Fruit fly (Drosophila melanogaster) whole organism, prepupa: Measurements from ENCODE around the gene CG10674.

Experiments
- CG10631 ChIP-seq: fragments of 200-800 bp; sonication (Bioruptor generic); optimal IDR thresholded peaks from 2 replicates; lab custom pipeline; 2016; ENCODE audit warnings: missing biosample characterization, missing genetic modification characterization
- CG10669 ChIP-seq: fragments of 200-800 bp; sonication (Bioruptor generic); optimal IDR thresholded peaks from 3 replicates; lab custom pipeline; 2018; ENCODE audit warnings: missing biosample characterization, mild to moderate bottlenecking, missing genetic modification characterization, moderate library complexity
- CG11762 ChIP-seq: fragments of 200-800 bp; sonication (Bioruptor generic); optimal IDR thresholded peaks from 3 replicates; lab custom pipeline; 2016; ENCODE audit warnings: missing biosample characterization, missing genetic modification characterization; ENCODE audit not compliant: insufficient read depth
- CG11902 ChIP-seq: fragments of 200-800 bp; sonication (Bioruptor generic); optimal IDR thresholded peaks from 3 replicates; lab custom pipeline; 2016; ENCODE audit warnings: missing biosample characterization, missing genetic modification characterization
- CG15336 ChIP-seq: fragments of 200-800 bp; sonication (Bioruptor generic); IDR thresholded peaks from 2 replicates; pipeline ENCODE4 v1.3.6; 2022; ENCODE audit warnings: missing biosample characterization, missing genetic modification characterization
- CG16779 ChIP-seq: fragments of 200-800 bp; sonication (Bioruptor generic); optimal IDR thresholded peaks from 3 replicates; lab custom pipeline; 2017; ENCODE audit warnings: missing biosample characterization, mild to moderate bottlenecking, missing genetic modification characterization
- CG31627 ChIP-seq: fragments of 200-800 bp; sonication (Bioruptor generic); optimal IDR thresholded peaks from 3 replicates; lab custom pipeline; 2016; ENCODE audit warnings: missing biosample characterization, missing genetic modification characterization
- CG32006 ChIP-seq: fragments of 200-800 bp; sonication (Bioruptor generic); optimal IDR thresholded peaks from 3 replicates; lab custom pipeline; 2017; ENCODE audit warnings: missing biosample characterization, mild to moderate bottlenecking, missing genetic modification characterization
- CG34406 ChIP-seq: fragments of 200-800 bp; sonication (Bioruptor generic); optimal IDR thresholded peaks from 3 replicates; lab custom pipeline; 2016; ENCODE audit warnings: missing biosample characterization, missing genetic modification characterization
- CG4318 ChIP-seq: fragments of 200-800 bp; sonication (Bioruptor generic); optimal IDR thresholded peaks from 3 replicates; lab custom pipeline; 2017; ENCODE audit warnings: missing biosample characterization, mild to moderate bottlenecking, missing genetic modification characterization
- CG6163 ChIP-seq: fragments of 200-800 bp; sonication (Bioruptor generic); IDR thresholded peaks from 3 replicates; pipeline ENCODE4 v1.3.6; 2022; ENCODE audit warnings: missing biosample characterization, missing genetic modification characterization
- CG6276 ChIP-seq: fragments of 200-800 bp; sonication (Bioruptor generic); optimal IDR thresholded peaks from 2 replicates; lab custom pipeline; 2017; ENCODE audit warnings: missing biosample characterization, mild to moderate bottlenecking, missing genetic modification characterization
- CG6792 ChIP-seq: fragments of 200-800 bp; sonication (Bioruptor generic); optimal IDR thresholded peaks from 3 replicates; lab custom pipeline; 2016; ENCODE audit warnings: missing biosample characterization, missing genetic modification characterization
- CG6808 ChIP-seq: fragments of 200-800 bp; sonication (Bioruptor generic); optimal IDR thresholded peaks from 3 replicates; lab custom pipeline; 2017; ENCODE audit warnings: missing biosample characterization, missing genetic modification characterization, mild to moderate bottlenecking, moderate library complexity, missing genetic modification reagents
- CG6854 ChIP-seq: fragments of 200-800 bp; sonication (Bioruptor generic); optimal IDR thresholded peaks from 2 replicates; lab custom pipeline; 2017; ENCODE audit warnings: missing biosample characterization, mild to moderate bottlenecking, missing genetic modification characterization
- CG7368 ChIP-seq: fragments of 200-800 bp; sonication (Bioruptor generic); optimal IDR thresholded peaks from 3 replicates; lab custom pipeline; 2016; ENCODE audit warnings: missing biosample characterization, missing genetic modification characterization
- CG8119 ChIP-seq: fragments of 200-800 bp; sonication (Bioruptor generic); IDR thresholded peaks from 3 replicates; pipeline ENCODE4 v1.3.6; 2022; ENCODE audit warnings: missing biosample characterization, missing genetic modification characterization
- CG8319 ChIP-seq: fragments of 200-800 bp; sonication (Bioruptor generic); optimal IDR thresholded peaks from 3 replicates; lab custom pipeline; 2016; ENCODE audit warnings: missing biosample characterization, missing genetic modification characterization
- CG8632 ChIP-seq: fragments of 200-800 bp; sonication (Bioruptor generic); optimal IDR thresholded peaks from 3 replicates; lab custom pipeline; 2016; ENCODE audit warnings: missing biosample characterization, missing genetic modification characterization
- CG9139 ChIP-seq: fragments of 200-800 bp; sonication (Bioruptor generic); optimal IDR thresholded peaks from 3 replicates; lab custom pipeline; 2017; ENCODE audit warnings: missing biosample characterization, mild to moderate bottlenecking, missing genetic modification characterization
- Eip75B ChIP-seq: fragments of 200-800 bp; sonication (Bioruptor generic); optimal IDR thresholded peaks from 3 replicates; lab custom pipeline; 2016; ENCODE audit warnings: missing biosample characterization, missing genetic modification characterization
- Eip78C ChIP-seq: fragments of 200-800 bp; sonication (Bioruptor generic); peaks from one replicate; lab custom pipeline; 2016; ENCODE audit warnings: missing biosample characterization, missing genetic modification characterization
- Ets21C ChIP-seq: fragments of 200-800 bp; sonication (Bioruptor generic); optimal IDR thresholded peaks from 3 replicates; lab custom pipeline; 2016; ENCODE audit warnings: missing biosample characterization, missing genetic modification characterization
- Ets96B ChIP-seq: fragments of 200-800 bp; optimal IDR thresholded peaks from 2 replicates; lab custom pipeline; 2019; ENCODE audit warnings: missing biosample characterization, mild to moderate bottlenecking, missing genetic modification characterization, moderate library complexity
- Gug ChIP-seq: fragments of 200-800 bp; sonication (Bioruptor generic); IDR thresholded peaks from 2 replicates; pipeline ENCODE4 v1.3.6; 2022; ENCODE audit warnings: missing biosample characterization, missing genetic modification characterization
- Hr38 ChIP-seq: sonication (Bioruptor generic); optimal IDR thresholded peaks from 2 replicates; lab custom pipeline; 2016; ENCODE audit warnings: missing biosample characterization, missing genetic modification characterization
- Hr39 ChIP-seq: fragments of 200-800 bp; sonication (Bioruptor generic); optimal IDR thresholded peaks from 2 replicates; lab custom pipeline; 2016; ENCODE audit warnings: missing biosample characterization, missing genetic modification characterization
- Met ChIP-seq: fragments of 200-800 bp; sonication (Bioruptor generic); optimal IDR thresholded peaks from 3 replicates; lab custom pipeline; 2016; ENCODE audit warnings: missing biosample characterization, missing genetic modification characterization
- OdsH ChIP-seq: fragments of 200-800 bp; sonication (Bioruptor generic); optimal IDR thresholded peaks from 3 replicates; lab custom pipeline; 2016; ENCODE audit warnings: missing biosample characterization, missing genetic modification characterization
- Smox ChIP-seq: fragments of 200-800 bp; sonication (Bioruptor generic); optimal IDR thresholded peaks from 3 replicates; lab custom pipeline; 2016; ENCODE audit warnings: missing biosample characterization, missing genetic modification characterization
- Sox14 ChIP-seq: fragments of 200-800 bp; sonication (Bioruptor generic); optimal IDR thresholded peaks from 3 replicates; lab custom pipeline; 2016; ENCODE audit warnings: missing biosample characterization, missing genetic modification characterization
- achi ChIP-seq: fragments of 200-800 bp; sonication (Bioruptor generic); optimal IDR thresholded peaks from 3 replicates; lab custom pipeline; 2016; ENCODE audit warnings: missing biosample characterization, missing genetic modification characterization
- acj6 ChIP-seq: fragments of 200-800 bp; sonication (Bioruptor generic); optimal IDR thresholded peaks from 3 replicates; lab custom pipeline; 2016; ENCODE audit warnings: missing biosample characterization, missing genetic modification characterization
- cyc ChIP-seq: fragments of 200-800 bp; sonication (Bioruptor generic); optimal IDR thresholded peaks from 3 replicates; lab custom pipeline; 2016; ENCODE audit warnings: missing biosample characterization, missing genetic modification characterization
- dsx ChIP-seq: fragments of 200-800 bp; optimal IDR thresholded peaks from 3 replicates; lab custom pipeline; 2019; ENCODE audit warnings: missing biosample characterization, mild to moderate bottlenecking, missing genetic modification characterization, moderate library complexity; ENCODE audit not compliant: poor library complexity, severe bottlenecking
- eg ChIP-seq: fragments of 200-800 bp; sonication (Bioruptor generic); IDR thresholded peaks from 3 replicates; pipeline ENCODE4 v1.3.6; 2022; ENCODE audit warnings: missing biosample characterization, missing genetic modification characterization
- esn ChIP-seq: fragments of 200-800 bp; sonication (Bioruptor generic); optimal IDR thresholded peaks from 2 replicates; lab custom pipeline; 2016; ENCODE audit warnings: missing biosample characterization, mild to moderate bottlenecking, missing genetic modification characterization, moderate library complexity
- fd59A ChIP-seq: fragments of 200-800 bp; sonication (Bioruptor generic); optimal IDR thresholded peaks from 2 replicates; lab custom pipeline; 2017; ENCODE audit warnings: missing biosample characterization, mild to moderate bottlenecking, missing genetic modification characterization, missing genetic modification reagents
- fkh ChIP-seq: fragments of 200-800 bp; sonication (Bioruptor generic); optimal IDR thresholded peaks from 3 replicates; lab custom pipeline; 2017; ENCODE audit warnings: missing biosample characterization, mild to moderate bottlenecking, missing genetic modification characterization, moderate library complexity
- lz ChIP-seq: fragments of 200-800 bp; sonication (Bioruptor generic); optimal IDR thresholded peaks from 3 replicates; lab custom pipeline; 2016; ENCODE audit warnings: missing biosample characterization, missing genetic modification characterization
- pdm3 ChIP-seq: fragments of 200-800 bp; sonication (Bioruptor generic); optimal IDR thresholded peaks from 3 replicates; lab custom pipeline; 2016; ENCODE audit warnings: missing biosample characterization, missing genetic modification characterization
- spab ChIP-seq: fragments of 200-800 bp; sonication (Bioruptor generic); optimal IDR thresholded peaks from 2 replicates; lab custom pipeline; 2017; ENCODE audit warnings: missing biosample characterization, mild to moderate bottlenecking, missing genetic modification characterization, missing genetic modification reagents
- ss ChIP-seq, 2 experiments: fragments of 200-800 bp; sonication (Bioruptor generic); optimal IDR thresholded peaks; 2 replicates in 1 of 2; 3 replicates in 1 of 2; lab custom pipeline; 2017 to 2018; ENCODE audit warnings: mild to moderate bottlenecking in 2 of 2, missing biosample characterization in 2 of 2, missing genetic modification characterization in 2 of 2, moderate library complexity in 1 of 2
- svp ChIP-seq: fragments of 200-800 bp; sonication (Bioruptor generic); peaks from one replicate; lab custom pipeline; 2016; ENCODE audit warnings: missing biosample characterization, missing genetic modification characterization

Gene CG10674

dm6 chr3L:5128214-5128613, 7.9 kb downstream of the CG10674 start (continued):
- no peak for TF ChIP-seq Ets21C (GFP tag; lab: Kevin White, UChicago)
- peak; percentile 51; the same call in 1 of the 3 replicates for TF ChIP-seq CG6163 (GFP tag; lab: Robert Waterston, UW)
- peak; percentile 16 for TF ChIP-seq Ets96B (tag; lab: Kevin White, UChicago)
- TF ChIP-seq CG9139 (GFP tag; lab: Kevin White, UChicago) = no peak
- peak; percentile 1 for TF ChIP-seq Sox14 (GFP tag; lab: Kevin White, UChicago)
- peak; percentile 2 for TF ChIP-seq CG16779 (tag; lab: Kevin White, UChicago)
- peak; percentile 53 for TF ChIP-seq CG6792
- TF ChIP-seq esn = peak; percentile 51

- no peak for TF ChIP-seq Met (GFP tag; lab: Kevin White, UChicago)
- peak in 1 of 2 experiments; percentile 27 for TF ChIP-seq ss (GFP tag; optimal IDR thresholded peaks at IDR 0.05; lab: Kevin White, UChicago)
- no peak for TF ChIP-seq pdm3 (GFP tag; lab: Kevin White, UChicago)
- no peak for TF ChIP-seq Sox14 (GFP tag; lab: Kevin White, UChicago)
- no peak for TF ChIP-seq acj6 (GFP tag; lab: Kevin White, UChicago)
- peak; percentile 25 for TF ChIP-seq CG6808 (GFP tag; lab: Kevin White, UChicago)
- no peak for TF ChIP-seq CG6276 (GFP tag; lab: Kevin White, UChicago)
- TF ChIP-seq Eip78C (GFP tag; lab: Kevin White, UChicago) = peak; percentile 44
- TF ChIP-seq CG6163 (GFP tag; lab: Robert Waterston, UW) = 0 out of 3 replicates have a peak, but pooled peaks have one; percentile 14
- no peak for TF ChIP-seq fd59A (GFP tag; lab: Kevin White, UChicago)
- TF ChIP-seq CG10669 = no peak
- TF ChIP-seq Smox (GFP tag; lab: Kevin White, UChicago) = no peak
- no peak for TF ChIP-seq CG7368
- TF ChIP-seq CG6854 (GFP tag; lab: Kevin White, UChicago) = no peak
- TF ChIP-seq OdsH (GFP tag; lab: Kevin White, UChicago) = no peak
- TF ChIP-seq svp (GFP tag; lab: Kevin White, UChicago) = peak; percentile 25
- no peak for TF ChIP-seq eg (GFP tag; lab: Robert Waterston, UW)
- no peak for TF ChIP-seq CG11902 (GFP tag; lab: Kevin White, UChicago)
- TF ChIP-seq, all 60 proteins: peak for 5
Observed at dm6 chr3L:5127609-5128008, 8.5 kb downstream of the CG10674 start.

dm6 chr3L:5125202-5125601, 10.9 kb downstream of the CG10674 start:
- TF ChIP-seq lz (GFP tag; lab: Kevin White, UChicago) (no peak), CG6808 (GFP tag; lab: Kevin White, UChicago) (no peak), achi (no peak), fd59A (GFP tag; lab: Kevin White, UChicago) (no peak), CG16779 (tag; lab: Kevin White, UChicago) (no peak), Hr38 (GFP tag; lab: Kevin White, UChicago) (no peak), CG11762 (no peak), CG34406 (no peak), CG8119 (GFP tag; lab: Robert Waterston, UW) (no peak), Eip75B (GFP tag; lab: Kevin White, UChicago) (no peak)
- TF ChIP-seq, all 60 proteins: peak for 0

- no peak for TF ChIP-seq Ets21C (GFP tag; lab: Kevin White, UChicago)
- no peak for TF ChIP-seq Hr39 (GFP tag; lab: Kevin White, UChicago)
- no peak for TF ChIP-seq CG15336
- TF ChIP-seq pdm3 (GFP tag; lab: Kevin White, UChicago) = no peak
- TF ChIP-seq CG10631 (GFP tag; lab: Kevin White, UChicago) = no peak
- no peak for TF ChIP-seq Hr38 (GFP tag; lab: Kevin White, UChicago)
Observed at dm6 chr3L:5102050-5102449, 34.0 kb downstream of the CG10674 start.

dm6 chr3L:5096674-5097073, 39.4 kb downstream of the CG10674 start:
- no peak for TF ChIP-seq CG8319 (GFP tag; lab: Kevin White, UChicago)
- peak; percentile 15 for TF ChIP-seq spab (GFP tag; lab: Kevin White, UChicago)
- peak; percentile 75 for TF ChIP-seq CG6163 (GFP tag; lab: Robert Waterston, UW)
- TF ChIP-seq CG4318 = no peak
- peak; percentile 33 for TF ChIP-seq Met (GFP tag; lab: Kevin White, UChicago)
- TF ChIP-seq pdm3 (GFP tag; lab: Kevin White, UChicago) = peak; percentile 18
- no peak for TF ChIP-seq fkh (GFP tag; lab: Kevin White, UChicago)
- no peak for TF ChIP-seq CG31627 (GFP tag; lab: Kevin White, UChicago)
- peak; percentile 14 for TF ChIP-seq Eip75B (GFP tag; lab: Kevin White, UChicago)
- TF ChIP-seq Smox (GFP tag; lab: Kevin White, UChicago) = no peak
- no peak for TF ChIP-seq CG32006 (GFP tag; lab: Kevin White, UChicago)
- TF ChIP-seq cyc = no peak
- no peak for TF ChIP-seq CG15336
- TF ChIP-seq achi = peak; percentile 31
- no peak for TF ChIP-seq Gug (GFP tag; lab: Robert Waterston, UW)
- no peak for TF ChIP-seq dsx (GFP tag; lab: Kevin White, UChicago)
- TF ChIP-seq CG8632 (GFP tag; lab: Kevin White, UChicago) = peak; percentile 37
